Worm (Caenorhabditis elegans) whole organism, early embryonic: ENCODE measurements around the gene pqn-62.

Source experiments
- B0310.2 ChIP-seq: sonication (generic microtip); optimal IDR thresholded peaks from 2 replicates; lab custom pipeline; 2016; ENCODE audit warnings: mild to moderate bottlenecking, missing genetic modification characterization, missing compliant biosample characterization
- F13C5.2 ChIP-seq: sonication (generic microtip); optimal IDR thresholded peaks from 2 replicates; lab custom pipeline; 2017; ENCODE audit warnings: mild to moderate bottlenecking, missing genetic modification characterization, inconsistent platforms, missing compliant biosample characterization
- aly-1 ChIP-seq: sonication (generic microtip); optimal IDR thresholded peaks from 2 replicates; lab custom pipeline; 2016; ENCODE audit warnings: missing genetic modification characterization, missing compliant biosample characterization
- ama-1 ChIP-seq: fragments of 150-350 bp; optimal IDR thresholded peaks from 2 replicates; lab custom pipeline; 2014
- ceh-13 ChIP-seq: fragments of 200-800 bp; sonication (Bioruptor generic); optimal IDR thresholded peaks from 2 replicates; lab custom pipeline; 2018; ENCODE audit warnings: mild to moderate bottlenecking, missing genetic modification characterization, missing compliant biosample characterization
- ceh-36 ChIP-seq: sonication (generic microtip); optimal IDR thresholded peaks from 2 replicates; lab custom pipeline; 2016; ENCODE audit warnings: missing genetic modification characterization, inconsistent platforms, missing compliant biosample characterization
- ets-7 ChIP-seq: sonication (generic microtip); optimal IDR thresholded peaks from 2 replicates; lab custom pipeline; 2016; ENCODE audit warnings: missing genotype, missing genetic modification characterization, missing compliant biosample characterization
- flt-1 ChIP-seq: fragments of 200-800 bp; sonication (Bioruptor generic); IDR thresholded peaks from 2 replicates; pipeline ENCODE4 v1.3.6; 2022; ENCODE audit warnings: missing genetic modification characterization, missing compliant biosample characterization
- hmbx-1 ChIP-seq: sonication (generic microtip); optimal IDR thresholded peaks from 2 replicates; lab custom pipeline; 2016; ENCODE audit warnings: mild to moderate bottlenecking, missing genetic modification characterization, missing compliant biosample characterization
- hmg-4 ChIP-seq: fragments of 200-800 bp; sonication (Bioruptor generic); optimal IDR thresholded peaks from 2 replicates; lab custom pipeline; 2018; ENCODE audit warnings: mild to moderate bottlenecking, missing genetic modification characterization, missing compliant biosample characterization
- hnd-1 ChIP-seq: sonication (generic microtip); optimal IDR thresholded peaks from 2 replicates; lab custom pipeline; 2016; ENCODE audit warnings: missing genetic modification characterization, missing compliant biosample characterization
- pes-1 ChIP-seq: fragments of 200-800 bp; sonication (Bioruptor generic); IDR thresholded peaks from 2 replicates; pipeline ENCODE4 v1.3.6; 2022; ENCODE audit warnings: missing genetic modification reagents, missing genetic modification characterization, missing compliant biosample characterization
- scrt-1 ChIP-seq: fragments of 200-800 bp; sonication (Bioruptor generic); IDR thresholded peaks from 2 replicates; pipeline ENCODE4 v1.3.6; 2022; ENCODE audit warnings: missing genetic modification characterization, missing compliant biosample characterization
- sea-1 ChIP-seq: fragments of 200-800 bp; sonication (Bioruptor generic); conservative IDR thresholded peaks from 2 replicates; pipeline ENCODE4 v1.3.6; 2022; ENCODE audit warnings: missing genetic modification characterization, missing compliant biosample characterization
- tbx-11 ChIP-seq: fragments of 200-800 bp; sonication (Bioruptor generic); IDR thresholded peaks from 2 replicates; pipeline ENCODE4 v1.3.6; 2022; ENCODE audit warnings: missing genetic modification characterization, missing compliant biosample characterization
- tbx-37 ChIP-seq: fragments of 200-800 bp; sonication (Bioruptor generic); conservative IDR thresholded peaks from 2 replicates; pipeline ENCODE4 v1.3.6; 2022; ENCODE audit warnings: missing genetic modification reagents, missing genetic modification characterization, missing compliant biosample characterization
- tra-4 ChIP-seq: sonication (generic microtip); optimal IDR thresholded peaks from 2 replicates; lab custom pipeline; 2017; ENCODE audit warnings: missing genetic modification characterization, missing compliant biosample characterization

Gene pqn-62

ce11 chrX:5195462-5196160 lies at the start of gene pqn-62:
pqn-62 (plus strand) TSS chrX:5196110.
- TF ChIP-seq tbx-11 (GFP tag; lab: Robert Waterston, UW) (no peak), B0310.2 (tag; lab: Kevin White, UChicago) (no peak), F13C5.2 (tag; lab: Kevin White, UChicago) (no peak), hmg-4 (GFP tag; lab: Kevin White, UChicago) (no peak), ceh-13 (no peak), aly-1 (tag; lab: Kevin White, UChicago) (no peak), flt-1 (GFP tag; lab: Robert Waterston, UW) (no peak), tra-4 (tag; lab: Kevin White, UChicago) (no peak), hmbx-1 (no peak), hnd-1 (tag; lab: Kevin White, UChicago) (no peak), pes-1 (GFP tag; lab: Robert Waterston, UW) (no peak)

ce11 chrX:5147918-5148317 lies 48.0 kb upstream of the pqn-62 start, which contains the start of gene C31H2.14:
C31H2.14 (plus strand) TSS chrX:5148218.
- no peak for TF ChIP-seq hmbx-1
- TF ChIP-seq B0310.2 (tag; lab: Kevin White, UChicago) = no peak
- no peak for TF ChIP-seq scrt-1 (GFP tag; lab: Robert Waterston, UW)
- TF ChIP-seq pes-1 (GFP tag; lab: Robert Waterston, UW) = no peak
- TF ChIP-seq ets-7 (tag; lab: Kevin White, UChicago) = no peak
- no peak for TF ChIP-seq aly-1 (tag; lab: Kevin White, UChicago)
- no peak for TF ChIP-seq tra-4 (tag; lab: Kevin White, UChicago)
- no peak for TF ChIP-seq ceh-36 (tag; lab: Kevin White, UChicago)
- TF ChIP-seq sea-1 (GFP tag; lab: Robert Waterston, UW) = no peak
- no peak for TF ChIP-seq hmg-4 (GFP tag; lab: Kevin White, UChicago)
- TF ChIP-seq flt-1 (GFP tag; lab: Robert Waterston, UW) = no peak
- TF ChIP-seq F13C5.2 (tag; lab: Kevin White, UChicago) = no peak
- TF ChIP-seq ceh-13 = no peak
- no peak for TF ChIP-seq tbx-37 (GFP tag; lab: Robert Waterston, UW)
- no peak for TF ChIP-seq hnd-1 (tag; lab: Kevin White, UChicago)
- TF ChIP-seq ama-1 (lab: Kevin White, UChicago) = no peak
- TF ChIP-seq tbx-11 (GFP tag; lab: Robert Waterston, UW) = no peak

DNA sequence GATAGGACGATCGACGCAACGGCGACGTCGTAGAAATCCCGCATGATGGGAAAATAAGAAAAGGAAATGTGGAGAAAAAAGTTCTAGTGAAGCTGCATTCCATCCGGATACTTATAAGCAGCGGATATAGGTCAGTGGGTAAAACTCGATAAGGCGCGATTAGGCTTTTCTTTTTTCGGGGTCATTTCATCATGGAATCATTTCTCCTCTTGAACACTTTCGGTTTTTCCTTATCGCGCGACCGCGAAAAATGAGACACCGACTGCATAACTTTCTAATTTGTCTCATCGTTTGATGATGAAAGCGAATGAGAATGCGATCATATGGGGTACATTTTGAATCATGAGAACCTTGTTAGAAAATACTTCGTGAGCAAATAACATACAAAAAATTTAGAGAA lies 45.5 kb upstream of the pqn-62 start, which contains the start of gene dpy-8:
dpy-8 (minus strand) TSS at position 88 of the 400 bp plus-strand sequence.
- TF ChIP-seq flt-1 (GFP tag; lab: Robert Waterston, UW) = no peak
- no peak for TF ChIP-seq B0310.2 (tag; lab: Kevin White, UChicago)
- TF ChIP-seq aly-1 (tag; lab: Kevin White, UChicago) = no peak
- TF ChIP-seq sea-1 (GFP tag; lab: Robert Waterston, UW) = no peak

ce11 chrX:5151403-5151802 lies 44.5 kb upstream of the pqn-62 start:
- TF ChIP-seq pes-1 (GFP tag; lab: Robert Waterston, UW) (no peak), sea-1 (GFP tag; lab: Robert Waterston, UW) (no peak), ceh-13 (no peak), hmbx-1 (no peak), ama-1 (lab: Kevin White, UChicago) (no peak)

ce11 chrX:5151866-5152265 lies 44.0 kb upstream of the pqn-62 start:
- no peak for TF ChIP-seq aly-1 (tag; lab: Kevin White, UChicago)
- TF ChIP-seq F13C5.2 (tag; lab: Kevin White, UChicago) = no peak
- no peak for TF ChIP-seq pes-1 (GFP tag; lab: Robert Waterston, UW)
- TF ChIP-seq scrt-1 (GFP tag; lab: Robert Waterston, UW) = no peak
- TF ChIP-seq ceh-36 (tag; lab: Kevin White, UChicago) = no peak
- no peak for TF ChIP-seq ama-1 (lab: Kevin White, UChicago)
- no peak for TF ChIP-seq ets-7 (tag; lab: Kevin White, UChicago)

DNA sequence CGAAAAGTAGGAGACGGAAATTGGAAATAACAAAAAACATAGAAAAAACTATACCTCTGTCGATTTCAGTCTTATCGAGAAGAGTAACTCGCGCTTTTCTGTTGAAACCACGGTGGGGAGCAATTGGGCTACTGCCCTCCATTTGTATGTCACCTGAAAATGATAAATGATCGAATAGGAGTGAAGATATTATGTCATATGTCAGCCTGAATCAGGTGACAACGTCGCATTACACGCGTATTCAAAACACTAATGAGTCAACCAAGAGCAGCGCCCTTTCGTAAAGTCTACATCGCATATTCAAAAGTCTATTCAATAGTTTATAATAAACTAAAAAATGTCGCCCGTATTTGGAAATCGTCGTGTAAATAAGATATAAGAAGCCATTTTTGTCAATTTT lies 43.0 kb upstream of the pqn-62 start:
- TF ChIP-seq aly-1 (tag; lab: Kevin White, UChicago) (no peak), ama-1 (lab: Kevin White, UChicago) (no peak), tbx-11 (GFP tag; lab: Robert Waterston, UW) (no peak), ceh-13 (no peak), hmg-4 (GFP tag; lab: Kevin White, UChicago) (no peak), scrt-1 (GFP tag; lab: Robert Waterston, UW) (no peak), tbx-37 (GFP tag; lab: Robert Waterston, UW) (no peak), sea-1 (GFP tag; lab: Robert Waterston, UW) (no peak), flt-1 (GFP tag; lab: Robert Waterston, UW) (no peak), hmbx-1 (no peak), ets-7 (tag; lab: Kevin White, UChicago) (no peak), pes-1 (GFP tag; lab: Robert Waterston, UW) (no peak), tra-4 (tag; lab: Kevin White, UChicago) (no peak)

ce11 chrX:5154278-5154677 lies 41.6 kb upstream of the pqn-62 start, which contains the start of gene C31H2.3:
C31H2.3 (minus strand) TSS chrX:5154378.
- TF ChIP-seq scrt-1 (GFP tag; lab: Robert Waterston, UW) = no peak

- TF ChIP-seq scrt-1 (GFP tag; lab: Robert Waterston, UW) = no peak
- TF ChIP-seq sea-1 (GFP tag; lab: Robert Waterston, UW) = no peak
- TF ChIP-seq ceh-36 (tag; lab: Kevin White, UChicago) = no peak
- no peak for TF ChIP-seq tbx-11 (GFP tag; lab: Robert Waterston, UW)
- TF ChIP-seq hmg-4 (GFP tag; lab: Kevin White, UChicago) = no peak
- no peak for TF ChIP-seq tra-4 (tag; lab: Kevin White, UChicago)
These were observed 36.3 kb upstream of the pqn-62 start, which contains the start of gene C31H2.4 for ce11 chrX:5159645-5160044. C31H2.4 (minus strand) TSS chrX:5159663.
